Fruit fly (Drosophila melanogaster) whole organism, embryonic: ENCODE measurements around the gene sff.

Experiments used
- BEAF-32 ChIP-seq: fragments of 200-800 bp; sonication (Bioruptor generic); optimal IDR thresholded peaks from 3 replicates; lab custom pipeline; 2017; ENCODE audit warnings: missing biosample characterization, missing genetic modification characterization, mild to moderate bottlenecking, moderate library complexity, missing genetic modification reagents
- CG10462 ChIP-seq: fragments of 200-800 bp; sonication (Bioruptor generic); optimal IDR thresholded peaks from 2 replicates; lab custom pipeline; 2016; ENCODE audit warnings: missing biosample characterization, missing genetic modification characterization
- CG12299 ChIP-seq: fragments of 200-800 bp; sonication (Bioruptor generic); optimal IDR thresholded peaks from 2 replicates; lab custom pipeline; 2018; ENCODE audit warnings: missing biosample characterization, mild to moderate bottlenecking, missing genetic modification characterization
- CG13296 ChIP-seq: fragments of 200-800 bp; sonication (Bioruptor generic); optimal IDR thresholded peaks from 3 replicates; lab custom pipeline; 2018; ENCODE audit warnings: missing biosample characterization, mild to moderate bottlenecking, missing genetic modification characterization
- CG14014 ChIP-seq: fragments of 200-800 bp; sonication (Bioruptor generic); IDR thresholded peaks from 2 replicates; pipeline ENCODE4 v1.3.6; 2022; ENCODE audit warnings: missing biosample characterization, missing genetic modification characterization
- CG14050 ChIP-seq: fragments of 200-800 bp; sonication (Bioruptor generic); IDR thresholded peaks from 3 replicates; pipeline ENCODE4 v1.3.6; 2022; ENCODE audit warnings: missing biosample characterization, missing genetic modification characterization
- CG17186 ChIP-seq: fragments of 200-800 bp; sonication (Bioruptor generic); optimal IDR thresholded peaks from 3 replicates; lab custom pipeline; 2017; ENCODE audit warnings: missing biosample characterization, missing genetic modification reagents, missing genetic modification characterization
- CG18011 ChIP-seq: fragments of 200-800 bp; sonication (Bioruptor generic); optimal IDR thresholded peaks from 2 replicates; lab custom pipeline; 2017; ENCODE audit warnings: missing biosample characterization, missing genetic modification characterization, mild to moderate bottlenecking, moderate library complexity, missing genotype
- CG3065 ChIP-seq: fragments of 200-800 bp; sonication (Bioruptor generic); optimal IDR thresholded peaks from 2 replicates; lab custom pipeline; 2016; ENCODE audit warnings: missing biosample characterization, missing genetic modification characterization
- CG4707 ChIP-seq: fragments of 200-800 bp; sonication (Bioruptor generic); optimal IDR thresholded peaks from 2 replicates; lab custom pipeline; 2018; ENCODE audit warnings: missing biosample characterization, mild to moderate bottlenecking, missing genetic modification characterization, moderate library complexity
- CG4730 ChIP-seq: fragments of 200-800 bp; sonication (Bioruptor generic); IDR thresholded peaks from 2 replicates; pipeline ENCODE4 v1.3.6; 2022; ENCODE audit warnings: missing biosample characterization, missing genetic modification characterization
- CG5245 ChIP-seq: fragments of 200-800 bp; sonication (Bioruptor generic); optimal IDR thresholded peaks from 3 replicates; lab custom pipeline; 2016; ENCODE audit warnings: missing biosample characterization, missing genetic modification characterization
- CG7271 ChIP-seq: fragments of 200-800 bp; sonication (Bioruptor generic); optimal IDR thresholded peaks from 2 replicates; lab custom pipeline; 2018; ENCODE audit warnings: missing biosample characterization, mild to moderate bottlenecking, missing genetic modification characterization, moderate library complexity
- CG7786 ChIP-seq: fragments of 200-800 bp; sonication (Bioruptor generic); optimal IDR thresholded peaks from 2 replicates; lab custom pipeline; 2016; ENCODE audit warnings: missing biosample characterization, missing genetic modification characterization
- CG7839 ChIP-seq: fragments of 200-800 bp; sonication (Bioruptor generic); optimal IDR thresholded peaks from 3 replicates; lab custom pipeline; 2018; ENCODE audit warnings: missing biosample characterization, mild to moderate bottlenecking, missing genetic modification characterization, moderate library complexity
- CG9609 ChIP-seq: fragments of 200-800 bp; sonication (Bioruptor generic); optimal IDR thresholded peaks from 3 replicates; lab custom pipeline; 2016; ENCODE audit warnings: missing biosample characterization, missing genetic modification characterization
- D19B ChIP-seq: fragments of 200-800 bp; sonication (Bioruptor generic); optimal IDR thresholded peaks from 2 replicates; lab custom pipeline; 2017; ENCODE audit warnings: missing biosample characterization, mild to moderate bottlenecking, missing genetic modification characterization
- Dad ChIP-seq: fragments of 200-800 bp; sonication (Bioruptor generic); optimal IDR thresholded peaks from 3 replicates; lab custom pipeline; 2016; ENCODE audit warnings: missing biosample characterization, missing genetic modification characterization
- Deaf1 ChIP-seq: fragments of 200-800 bp; optimal IDR thresholded peaks from 3 replicates; lab custom pipeline; 2019; ENCODE audit warnings: missing biosample characterization, mild to moderate bottlenecking, missing genetic modification characterization, moderate library complexity
- Doc2 ChIP-seq: fragments of 200-800 bp; sonication (Bioruptor generic); IDR thresholded peaks from 2 replicates; pipeline ENCODE4 v1.3.6; 2022; ENCODE audit warnings: missing biosample characterization, missing genetic modification characterization
- Doc3 ChIP-seq: fragments of 200-800 bp; sonication (Bioruptor generic); IDR thresholded peaks from 3 replicates; pipeline ENCODE4 v1.3.6; 2022; ENCODE audit warnings: missing biosample characterization, missing genetic modification characterization; ENCODE audit not compliant: partially characterized antibody
- Dref ChIP-seq: fragments of 200-800 bp; sonication (Bioruptor generic); IDR thresholded peaks from 2 replicates; pipeline ENCODE4 v1.3.6; 2022; ENCODE audit warnings: missing biosample characterization, missing genetic modification characterization
- E2f1 ChIP-seq: fragments of 200-800 bp; sonication (Bioruptor generic); IDR thresholded peaks from 2 replicates; pipeline ENCODE4 v1.3.6; 2022; ENCODE audit warnings: missing biosample characterization, missing genetic modification characterization
- Eip74EF ChIP-seq, 2 experiments: fragments of 200-800 bp in 1 of 2; fragments of >200 bp in 1 of 2; sonication (Bioruptor generic) in 1 of 2; optimal IDR thresholded peaks; 2 replicates each; lab custom pipeline; 2017 to 2019; ENCODE audit warnings: missing biosample characterization in 2 of 2, missing genetic modification characterization in 2 of 2, mild to moderate bottlenecking in 1 of 2, moderate library complexity in 1 of 2
- Ets97D ChIP-seq: fragments of 200-800 bp; sonication (Bioruptor generic); optimal IDR thresholded peaks from 3 replicates; lab custom pipeline; 2016; ENCODE audit warnings: missing biosample characterization, missing genetic modification characterization
- H2.0 ChIP-seq: fragments of 200-800 bp; sonication (Bioruptor generic); IDR thresholded peaks from 2 replicates; pipeline ENCODE4 v1.3.6; 2022; ENCODE audit warnings: missing biosample characterization, missing genetic modification characterization
- Hmr ChIP-seq: fragments of 200-800 bp; sonication (Bioruptor generic); optimal IDR thresholded peaks from 3 replicates; lab custom pipeline; 2017; ENCODE audit warnings: mild to moderate bottlenecking, missing biosample characterization, missing genetic modification reagents, missing genetic modification characterization
- Hr78 ChIP-seq, 2 experiments: fragments of 200-800 bp in 1 of 2; fragments of >200 bp in 1 of 2; sonication (Bioruptor generic) in 1 of 2; optimal IDR thresholded peaks; 2 replicates each; lab custom pipeline; 2017 to 2019; ENCODE audit warnings: missing biosample characterization in 2 of 2, missing genetic modification characterization in 2 of 2, mild to moderate bottlenecking in 1 of 2, moderate library complexity in 1 of 2
- NfI ChIP-seq: fragments of 200-800 bp; sonication (Bioruptor generic); optimal IDR thresholded peaks from 3 replicates; lab custom pipeline; 2018; ENCODE audit warnings: missing biosample characterization, mild to moderate bottlenecking, missing genetic modification characterization, moderate library complexity
- Taf1 ChIP-seq: fragments of 200-800 bp; sonication (Bioruptor generic); IDR thresholded peaks from 2 replicates; pipeline ENCODE4 v1.3.6; 2022; ENCODE audit warnings: missing biosample characterization, missing genetic modification characterization
- al ChIP-seq: fragments of 200-800 bp; sonication (Bioruptor generic); IDR thresholded peaks from 2 replicates; pipeline ENCODE4 v1.3.6; 2022; ENCODE audit warnings: missing biosample characterization, missing genetic modification characterization
- disco-r ChIP-seq: fragments of 200-800 bp; sonication (Bioruptor generic); optimal IDR thresholded peaks from 2 replicates; lab custom pipeline; 2016; ENCODE audit warnings: missing biosample characterization, missing genetic modification characterization
- dysf ChIP-seq: fragments of 200-800 bp; sonication (Bioruptor generic); IDR thresholded peaks from 3 replicates; pipeline ENCODE4 v1.3.6; 2022; ENCODE audit warnings: missing biosample characterization, missing genetic modification characterization
- fd102C ChIP-seq: fragments of 200-800 bp; sonication (Bioruptor generic); optimal IDR thresholded peaks from 2 replicates; lab custom pipeline; 2018; ENCODE audit warnings: missing biosample characterization, mild to moderate bottlenecking, missing genetic modification characterization, moderate library complexity
- grau ChIP-seq: fragments of 200-800 bp; optimal IDR thresholded peaks from 3 replicates; lab custom pipeline; 2019; ENCODE audit warnings: missing biosample characterization, mild to moderate bottlenecking, missing genetic modification characterization, moderate library complexity
- gro ChIP-seq: fragments of 200-800 bp; sonication (Bioruptor generic); optimal IDR thresholded peaks from 2 replicates; lab custom pipeline; 2016; ENCODE audit warnings: missing biosample characterization, missing genetic modification characterization
- ind ChIP-seq: fragments of 200-800 bp; sonication (Bioruptor generic); optimal IDR thresholded peaks from 3 replicates; lab custom pipeline; 2016; ENCODE audit warnings: missing biosample characterization, missing genetic modification characterization
- jumu ChIP-seq: fragments of 200-800 bp; sonication (Bioruptor generic); optimal IDR thresholded peaks from 3 replicates; lab custom pipeline; 2016; ENCODE audit warnings: missing biosample characterization, missing genetic modification characterization
- lbe ChIP-seq: fragments of 200-800 bp; sonication (Bioruptor generic); optimal IDR thresholded peaks from 2 replicates; lab custom pipeline; 2016; ENCODE audit warnings: missing biosample characterization, mild to moderate bottlenecking, missing genetic modification characterization
- lmd ChIP-seq: fragments of 200-800 bp; sonication (Bioruptor generic); IDR thresholded peaks from 2 replicates; pipeline ENCODE4 v1.3.6; 2022; ENCODE audit warnings: missing biosample characterization, missing genetic modification characterization
- lov ChIP-seq, 2 experiments: fragments of 200-800 bp in 1 of 2; fragments of >200 bp in 1 of 2; sonication (Bioruptor generic) in 1 of 2; IDR thresholded peaks in 1 of 2; optimal IDR thresholded peaks in 1 of 2; 2 replicates in 1 of 2; 3 replicates in 1 of 2; pipeline versions ENCODE4 v1.3.6 to Lab custom; 2017 to 2022; ENCODE audit warnings: missing biosample characterization in 1 of 2, missing genetic modification characterization in 1 of 2
- mirr ChIP-seq: fragments of 200-800 bp; sonication (Bioruptor generic); optimal IDR thresholded peaks from 3 replicates; lab custom pipeline; 2018; ENCODE audit warnings: missing biosample characterization, mild to moderate bottlenecking, missing genetic modification characterization
- prd ChIP-seq, 3 experiments: fragments of >200 bp in 2 of 3; fragments of 200-800 bp in 1 of 3; sonication (Bioruptor generic) in 1 of 3; optimal IDR thresholded peaks in 2 of 3; IDR thresholded peaks in 1 of 3; 2 replicates in 2 of 3; 3 replicates in 1 of 3; pipeline versions ENCODE4 v1.3.6 to Lab custom; 2017 to 2022; ENCODE audit warnings: missing biosample characterization in 1 of 3, missing genetic modification characterization in 1 of 3
- pum ChIP-seq: fragments of 200-800 bp; sonication (Bioruptor generic); optimal IDR thresholded peaks from 2 replicates; lab custom pipeline; 2016; ENCODE audit warnings: missing biosample characterization, missing genetic modification characterization
- slbo ChIP-seq: fragments of 200-800 bp; sonication (Bioruptor generic); IDR thresholded peaks from 2 replicates; pipeline ENCODE4 v1.3.6; 2022; ENCODE audit warnings: missing biosample characterization, missing genetic modification characterization
- z ChIP-seq: fragments of 200-800 bp; sonication (Bioruptor generic); IDR thresholded peaks from 3 replicates; pipeline ENCODE4 v1.3.6; 2022; ENCODE audit warnings: missing biosample characterization, missing genetic modification characterization
- zf30C ChIP-seq: fragments of 200-800 bp; sonication (Bioruptor generic); optimal IDR thresholded peaks from 3 replicates; lab custom pipeline; 2018; ENCODE audit warnings: missing biosample characterization, mild to moderate bottlenecking, missing genetic modification characterization
- zfh2 ChIP-seq: fragments of 200-800 bp; sonication (Bioruptor generic); optimal IDR thresholded peaks from 2 replicates; lab custom pipeline; 2016; ENCODE audit warnings: missing biosample characterization, missing genetic modification characterization

The sff gene

DNA sequence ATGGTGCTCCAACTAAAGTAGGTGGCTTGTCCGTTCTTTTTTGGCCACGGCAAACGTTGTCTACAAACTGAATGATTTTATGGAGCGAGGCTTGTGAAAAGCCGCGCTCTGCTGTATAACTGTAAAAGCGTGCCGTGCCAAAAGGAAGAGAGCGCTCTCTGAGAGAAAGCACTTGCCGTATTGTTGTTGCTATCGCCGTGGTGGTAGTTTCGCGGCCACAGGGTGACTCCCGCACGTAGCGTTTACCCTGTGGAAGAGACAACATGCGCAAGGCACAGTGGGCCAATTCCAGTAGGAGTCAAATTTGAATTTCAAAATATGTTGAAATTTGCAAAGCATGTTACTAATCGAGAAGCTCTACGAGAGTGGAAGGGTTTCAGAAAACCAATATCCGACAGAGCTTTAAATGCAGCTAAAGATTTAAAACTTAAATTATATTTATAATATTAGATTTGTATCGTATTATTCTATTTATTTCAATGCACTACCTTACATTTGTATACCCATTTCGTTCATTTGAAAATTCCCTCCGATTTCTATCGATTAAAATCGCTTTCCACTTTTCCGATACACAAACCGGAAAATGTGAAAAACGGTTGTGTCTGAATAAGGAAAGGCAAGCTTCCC is at the start of gene sff (continued):
- TF ChIP-seq CG18011 (GFP tag; lab: Kevin White, UChicago) (peak; percentile 61), Deaf1 (tag; lab: Kevin White, UChicago) (peak; percentile 70), Ets97D (peak; percentile 95), fd102C (peak; percentile 44), NfI (GFP tag; lab: Kevin White, UChicago) (peak; percentile 89), Dref (GFP tag; lab: Robert Waterston, UW) (peak; percentile 64), CG12299 (tag; lab: Kevin White, UChicago) (peak; percentile 64), prd (optimal IDR thresholded peaks at IDR 0.05; lab: Kevin White, UChicago) (no peak), prd (GFP tag; IDR thresholded peaks at IDR 0.05; lab: Robert Waterston, UW) (peak; percentile 94), al (peak; percentile 77), grau (tag; lab: Kevin White, UChicago) (peak; percentile 88), pum (GFP tag; lab: Kevin White, UChicago) (peak; percentile 58), Taf1 (GFP tag; lab: Robert Waterston, UW) (peak; percentile 63), CG7786 (peak; percentile 79), E2f1 (GFP tag; lab: Robert Waterston, UW) (peak; percentile 88), D19B (GFP tag; lab: Kevin White, UChicago) (peak; percentile 69), disco-r (GFP tag; lab: Kevin White, UChicago) (peak; percentile 40), Doc2 (GFP tag; lab: Robert Waterston, UW) (peak; percentile 57; the same call in 1 of the 2 replicates), Hmr (GFP tag; lab: Kevin White, UChicago) (peak; percentile 85), zfh2 (peak; percentile 24), zf30C (peak; percentile 31), ind (GFP tag; lab: Kevin White, UChicago) (peak; percentile 86), CG14050 (GFP tag; lab: Robert Waterston, UW) (peak; percentile 84), lov (optimal IDR thresholded peaks at IDR 0.05; lab: Kevin White, UChicago) (no peak), lov (GFP tag; IDR thresholded peaks at IDR 0.05; lab: Robert Waterston, UW) (peak; percentile 51; the same call in 1 of the 3 replicates), Eip74EF (GFP tag; optimal IDR thresholded peaks at IDR 0.05; lab: Kevin White, UChicago) (peak in 1 of 2 experiments; percentile 59), CG3065 (GFP tag; lab: Kevin White, UChicago) (peak; percentile 60), CG7271 (tag; lab: Kevin White, UChicago) (peak; percentile 33), Dad (GFP tag; lab: Kevin White, UChicago) (peak; percentile 69), jumu (peak; percentile 58), Doc3 (GFP tag; lab: Robert Waterston, UW) (peak; percentile 42; the same call in 1 of the 3 replicates), CG10462 (GFP tag; lab: Kevin White, UChicago) (peak; percentile 77), mirr (peak; percentile 61), CG5245 (GFP tag; lab: Kevin White, UChicago) (peak; percentile 80), BEAF-32 (GFP tag; lab: Kevin White, UChicago) (peak; percentile 61), CG7839 (tag; lab: Kevin White, UChicago) (peak; percentile 87), z (GFP tag; lab: Robert Waterston, UW) (no peak; the same call in 2 of the 3 replicates), lbe (no peak), dysf (GFP tag; lab: Robert Waterston, UW) (peak; percentile 92), slbo (GFP tag; lab: Robert Waterston, UW) (peak; percentile 86), CG9609 (GFP tag; lab: Kevin White, UChicago) (peak; percentile 71), lmd (GFP tag; lab: Robert Waterston, UW) (peak; percentile 91), CG17186 (peak; percentile 63), gro (GFP tag; lab: Kevin White, UChicago) (no peak), CG14014 (peak; percentile 81), CG13296 (GFP tag; lab: Kevin White, UChicago) (peak; percentile 85), Hr78 (GFP tag; optimal IDR thresholded peaks at IDR 0.05; lab: Kevin White, UChicago) (peak in 1 of 2 experiments; percentile 39), H2.0 (peak; percentile 76), CG4730 (peak; percentile 85), CG4707 (GFP tag; lab: Kevin White, UChicago) (peak; percentile 97)
